Worm (Caenorhabditis elegans): Measurements from ENCODE around the gene C08F1.8.
"Not testable (repeated sequence)": the region's sequence is repeated elsewhere in the genome, so short reads cannot be mapped to it uniquely, and the experiment has no call there.

Gene C08F1.8

ce11 chrII:1788087-1788486 lies 20.0 kb downstream of the C08F1.8 start, which contains the start of the genes C08F1.6 and fbxb-13:
Gene C08F1.6, minus strand, starts transcription at chrII:1788187.
Gene fbxb-13, plus strand, starts transcription at chrII:1788277.
- TF ChIP-seq lin-32 (GFP tag; optimal IDR thresholded peaks at IDR 0.05) = peak; percentile 15
- TF ChIP-seq ceh-83 (GFP tag; optimal IDR thresholded peaks at IDR 0.05) = no peak
- peak; percentile 48 for TF ChIP-seq cnd-1 (tag; optimal IDR thresholded peaks at IDR 0.05)
- no peak for TF ChIP-seq elt-1 (tag; optimal IDR thresholded peaks at IDR 0.05; ENCODE audit: borderline replicate concordance, insufficient read depth)
- peak; percentile 0 for TF ChIP-seq hlh-1 (tag; optimal IDR thresholded peaks at IDR 0.05)
- TF ChIP-seq flh-1 (GFP tag; optimal IDR thresholded peaks at IDR 0.05) = no peak

DNA sequence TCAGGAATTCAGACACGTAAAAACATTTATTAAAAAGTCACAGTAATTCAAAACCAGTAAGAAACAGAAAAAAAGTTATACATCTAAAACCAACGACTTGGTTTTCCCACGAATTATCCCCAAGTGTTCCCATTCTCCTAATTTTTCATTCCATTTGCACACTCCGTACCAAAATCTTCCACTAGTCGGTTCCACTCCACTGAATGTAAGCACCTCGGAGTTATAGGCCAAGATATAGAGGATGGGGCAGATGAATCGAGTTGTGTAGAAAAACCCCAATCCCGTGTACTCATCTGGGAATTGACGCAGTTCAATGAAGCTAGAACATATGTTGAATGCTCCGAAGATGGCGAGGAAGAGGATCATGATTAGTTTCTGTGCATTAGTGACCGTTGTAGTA lies 20.9 kb downstream of the C08F1.8 start:
- TF ChIP-seq snpc-4 (tag; optimal IDR thresholded peaks at IDR 0.05) (no peak), ceh-83 (GFP tag; optimal IDR thresholded peaks at IDR 0.05) (no peak), ham-2 (GFP tag; optimal IDR thresholded peaks at IDR 0.05) (no peak), nhr-2 (tag; optimal IDR thresholded peaks at IDR 0.05) (no peak)

DNA sequence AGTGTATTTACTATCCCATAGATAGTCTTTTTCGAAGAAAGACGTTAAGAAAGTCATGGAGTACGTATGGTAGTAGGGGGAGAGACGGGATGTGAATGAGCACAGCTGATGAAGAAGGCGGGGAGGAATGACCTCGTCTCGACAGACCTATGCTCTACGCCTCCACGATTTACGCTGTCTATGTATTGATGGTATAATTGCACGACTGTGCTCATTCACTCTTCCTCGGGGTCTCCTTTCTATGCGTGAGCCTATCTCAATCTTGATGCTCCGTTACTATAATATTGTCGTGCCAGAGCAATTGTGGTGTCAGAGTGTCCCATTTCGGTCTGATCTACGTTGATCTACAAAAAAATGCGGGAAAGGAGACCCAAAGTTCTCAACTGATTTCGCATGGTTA lies 21.9 kb downstream of the C08F1.8 start, which contains the start of gene C08F1.10:
TSS of gene C08F1.10 (minus strand) at position 101 of the 400 bp plus-strand sequence.
- no peak for TF ChIP-seq elt-3 (tag; optimal IDR thresholded peaks at IDR 0.05)
- TF ChIP-seq ham-2 (GFP tag; optimal IDR thresholded peaks at IDR 0.05) = no peak
- TF ChIP-seq ces-1 (GFP tag; optimal IDR thresholded peaks at IDR 0.05) = no peak
- TF ChIP-seq cnd-1 (tag; optimal IDR thresholded peaks at IDR 0.05) = no peak
- TF ChIP-seq bed-3 (GFP tag; optimal IDR thresholded peaks at IDR 0.05) = no peak
- no peak for TF ChIP-seq zip-8 (tag; optimal IDR thresholded peaks at IDR 0.05)
- TF ChIP-seq flh-1 (GFP tag; optimal IDR thresholded peaks at IDR 0.05) = no peak
- no peak for TF ChIP-seq snpc-4 (tag; optimal IDR thresholded peaks at IDR 0.05)

DNA sequence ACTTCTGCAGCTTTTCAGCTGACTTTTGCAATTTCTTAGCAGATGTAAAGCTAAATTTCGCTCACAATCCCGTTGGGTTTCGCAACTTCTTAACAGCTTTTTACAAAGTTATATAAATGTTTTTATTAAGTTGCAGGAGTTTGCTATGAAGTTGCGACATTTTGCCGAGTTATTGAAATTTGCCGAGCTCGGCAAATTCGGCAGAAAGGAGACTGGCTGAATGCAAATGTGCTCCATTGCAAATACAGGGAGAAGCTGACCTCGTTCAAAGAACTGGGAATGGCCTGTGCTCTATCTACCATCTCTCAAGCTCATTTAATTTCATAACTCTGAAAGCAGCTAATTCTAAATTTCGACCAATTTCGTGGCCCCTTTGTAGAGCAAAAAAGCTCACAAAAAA lies 23.3 kb downstream of the C08F1.8 start, which contains the start of gene C08F1.11:
TSS of gene C08F1.11 (minus strand) at position 101 of the 400 bp plus-strand sequence.
- TF ChIP-seq ham-2 (GFP tag; optimal IDR thresholded peaks at IDR 0.05) = no peak
- no peak for TF ChIP-seq hlh-1 (tag; optimal IDR thresholded peaks at IDR 0.05)
- TF ChIP-seq ceh-83 (GFP tag; optimal IDR thresholded peaks at IDR 0.05) = no peak
- no peak for TF ChIP-seq zip-8 (tag; optimal IDR thresholded peaks at IDR 0.05)

DNA sequence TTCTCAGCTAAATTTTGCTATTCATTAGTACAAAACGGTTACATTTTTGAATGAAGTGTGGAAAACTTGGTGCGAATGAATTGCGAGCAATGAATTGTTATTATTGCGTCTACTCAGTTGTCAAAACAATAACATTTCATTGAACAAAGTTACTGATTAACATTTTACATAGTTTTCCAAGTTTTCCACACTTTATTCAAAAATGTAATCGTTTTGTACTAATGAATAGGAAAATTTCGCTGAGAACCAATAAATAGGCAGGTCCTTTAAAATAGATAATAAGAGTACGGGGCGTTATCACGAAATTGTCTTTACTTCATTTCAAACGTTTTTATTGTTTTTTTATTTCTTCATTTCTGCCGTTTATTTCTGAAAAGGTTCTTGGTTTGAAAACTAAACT lies 25.6 kb downstream of the C08F1.8 start, which contains the start of gene math-4:
TSS of gene math-4 (minus strand) at position 101 of the 400 bp plus-strand sequence.
- TF ChIP-seq nhr-12 (tag; optimal IDR thresholded peaks at IDR 0.05) (no peak), M03D4.4 (tag; optimal IDR thresholded peaks at IDR 0.05) (no peak), snpc-4 (tag; optimal IDR thresholded peaks at IDR 0.05) (no peak), hlh-1 (tag; optimal IDR thresholded peaks at IDR 0.05) (no peak), ceh-39 (tag; optimal IDR thresholded peaks at IDR 0.05) (no peak), lin-32 (GFP tag; optimal IDR thresholded peaks at IDR 0.05) (no peak), flh-1 (GFP tag; optimal IDR thresholded peaks at IDR 0.05) (no peak), ces-1 (GFP tag; optimal IDR thresholded peaks at IDR 0.05) (no peak), ceh-83 (GFP tag; optimal IDR thresholded peaks at IDR 0.05) (no peak), tbx-8 (GFP tag; optimal IDR thresholded peaks at IDR 0.05) (no peak), sem-2 (GFP tag; optimal IDR thresholded peaks at IDR 0.05) (no peak), nhr-237 (tag; optimal IDR thresholded peaks at IDR 0.05) (no peak)

DNA sequence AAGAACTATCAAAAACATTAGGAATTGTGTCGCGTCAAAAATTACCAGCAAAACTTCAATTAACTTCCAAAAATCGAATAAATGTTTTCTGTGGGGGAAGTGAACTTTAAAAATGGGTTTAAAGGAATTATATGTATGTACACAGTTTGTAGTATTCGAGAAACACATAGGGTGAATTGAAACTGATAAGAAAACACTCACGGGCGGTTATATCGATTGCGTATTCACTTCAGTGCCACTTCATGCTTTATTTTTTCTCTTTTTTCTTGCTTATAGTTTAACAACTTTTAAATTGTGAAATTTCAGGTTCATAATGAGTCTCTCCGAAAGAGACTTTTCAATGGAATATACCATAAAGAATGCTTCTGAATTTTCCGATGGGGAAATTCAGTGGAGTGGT lies 32.9 kb downstream of the C08F1.8 start, which contains the start of gene F36H5.14:
TSS of gene F36H5.14 (plus strand) at position 301 of the 400 bp plus-strand sequence.
- TF ChIP-seq ham-2 (GFP tag; optimal IDR thresholded peaks at IDR 0.05); nhr-12 (tag; optimal IDR thresholded peaks at IDR 0.05); elt-3 (tag; optimal IDR thresholded peaks at IDR 0.05): not testable (repeated sequence)

- TF ChIP-seq lin-13 (tag; optimal IDR thresholded peaks at IDR 0.05) = no peak
- no peak for TF ChIP-seq ceh-83 (GFP tag; optimal IDR thresholded peaks at IDR 0.05)
- TF ChIP-seq ceh-39 (tag; optimal IDR thresholded peaks at IDR 0.05) = no peak
- TF ChIP-seq elt-3 (tag; optimal IDR thresholded peaks at IDR 0.05) = no peak
- TF ChIP-seq nhr-28 (tag; optimal IDR thresholded peaks at IDR 0.05) = no peak
- TF ChIP-seq elt-1 (tag; optimal IDR thresholded peaks at IDR 0.05; ENCODE audit: borderline replicate concordance, insufficient read depth) = no peak
Measured at ce11 chrII:1771785-1772184, 36.3 kb downstream of the C08F1.8 start, which contains the start of gene math-3. Gene math-3, plus strand, starts transcription at chrII:1772085.

DNA sequence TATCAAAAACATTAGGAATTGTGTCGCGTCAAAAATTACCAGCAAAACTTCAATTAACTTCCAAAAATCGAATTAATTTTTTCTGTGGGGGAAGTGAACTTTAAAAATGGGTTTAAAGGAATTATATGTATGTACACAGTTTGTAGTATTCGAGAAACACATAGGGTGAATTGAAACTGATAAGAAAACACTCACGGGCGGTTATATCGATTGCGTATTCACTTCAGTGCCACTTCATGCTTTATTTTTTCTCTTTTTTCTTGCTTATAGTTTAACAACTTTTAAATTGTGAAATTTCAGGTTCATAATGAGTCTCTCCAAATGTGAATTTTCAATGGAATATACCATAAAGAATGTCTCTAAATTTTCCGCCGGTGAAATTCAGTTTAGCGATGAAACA lies 36.8 kb downstream of the C08F1.8 start, which contains the start of gene math-26:
TSS of gene math-26 (plus strand) at position 301 of the 400 bp plus-strand sequence.
- not testable (repeated sequence) for TF ChIP-seq ztf-11, zip-8, hlh-1 (tag; optimal IDR thresholded peaks at IDR 0.05)

Data from whole organism, mixed stage, embryonic.